Fruit fly (Drosophila melanogaster) whole organism, embryonic: ENCODE measurements around the gene BORCS6.

Experiments
- Bgb ChIP-seq: fragments of 200-800 bp; sonication (Bioruptor generic); IDR thresholded peaks from 2 replicates; pipeline ENCODE4 v1.3.6; 2022; ENCODE audit warnings: missing biosample characterization, missing genetic modification characterization; ENCODE audit not compliant: partially characterized antibody
- CG10366 ChIP-seq: fragments of 200-800 bp; sonication (Bioruptor generic); IDR thresholded peaks from 2 replicates; pipeline ENCODE4 v1.3.6; 2022; ENCODE audit warnings: missing biosample characterization, missing genetic modification characterization
- CG11560 ChIP-seq: fragments of 200-800 bp; sonication (Bioruptor generic); IDR thresholded peaks from 3 replicates; pipeline ENCODE4 v1.3.6; 2022; ENCODE audit warnings: missing biosample characterization, missing genetic modification characterization
- CG12219 ChIP-seq: fragments of 200-800 bp; sonication (Bioruptor generic); optimal IDR thresholded peaks from 3 replicates; lab custom pipeline; 2018; ENCODE audit warnings: missing biosample characterization, mild to moderate bottlenecking, missing genetic modification characterization
- CG1529 ChIP-seq: fragments of 200-800 bp; sonication (Bioruptor generic); optimal IDR thresholded peaks from 3 replicates; lab custom pipeline; 2018; ENCODE audit warnings: missing biosample characterization, missing genetic modification characterization
- CG18764 ChIP-seq: fragments of 200-800 bp; sonication (Bioruptor generic); optimal IDR thresholded peaks from 3 replicates; lab custom pipeline; 2016; ENCODE audit warnings: missing biosample characterization, missing genetic modification characterization
- CG2678 ChIP-seq: fragments of 200-800 bp; sonication (Bioruptor generic); optimal IDR thresholded peaks from 3 replicates; lab custom pipeline; 2019; ENCODE audit warnings: missing biosample characterization, mild to moderate bottlenecking, missing genetic modification characterization, moderate library complexity
- CG2712 ChIP-seq: fragments of 200-800 bp; optimal IDR thresholded peaks from 3 replicates; lab custom pipeline; 2019; ENCODE audit warnings: missing biosample characterization, mild to moderate bottlenecking, missing genetic modification characterization, moderate library complexity
- CG30403 ChIP-seq: fragments of 200-800 bp; sonication (Bioruptor generic); optimal IDR thresholded peaks from 3 replicates; lab custom pipeline; 2016; ENCODE audit warnings: missing biosample characterization, missing genetic modification characterization
- CG3065 ChIP-seq: fragments of 200-800 bp; sonication (Bioruptor generic); optimal IDR thresholded peaks from 2 replicates; lab custom pipeline; 2016; ENCODE audit warnings: missing biosample characterization, missing genetic modification characterization
- CG31441 ChIP-seq: fragments of 200-800 bp; sonication (Bioruptor generic); IDR thresholded peaks from 2 replicates; pipeline ENCODE4 v1.3.6; 2022; ENCODE audit warnings: missing biosample characterization, missing genetic modification characterization
- CG32772 ChIP-seq: fragments of 200-800 bp; sonication (Bioruptor generic); IDR thresholded peaks from 2 replicates; pipeline ENCODE4 v1.3.6; 2022; ENCODE audit warnings: missing biosample characterization, missing genetic modification characterization
- CG34422 ChIP-seq: fragments of 200-800 bp; sonication (Bioruptor generic); IDR thresholded peaks from 3 replicates; pipeline ENCODE4 v1.3.6; 2022; ENCODE audit warnings: missing biosample characterization, missing genetic modification characterization
- CG3995 ChIP-seq: fragments of 200-800 bp; sonication (Bioruptor generic); optimal IDR thresholded peaks from 3 replicates; lab custom pipeline; 2016; ENCODE audit warnings: missing biosample characterization, missing genetic modification characterization
- CG4404 ChIP-seq: fragments of 200-800 bp; sonication (Bioruptor generic); IDR thresholded peaks from 2 replicates; pipeline ENCODE4 v1.3.6; 2022; ENCODE audit warnings: missing biosample characterization, missing genetic modification characterization
- CG4820 ChIP-seq: fragments of 200-800 bp; sonication (Bioruptor generic); optimal IDR thresholded peaks from 3 replicates; lab custom pipeline; 2016; ENCODE audit warnings: missing biosample characterization, missing genetic modification characterization
- CG6683 ChIP-seq: fragments of 200-800 bp; sonication (Bioruptor generic); optimal IDR thresholded peaks from 2 replicates; lab custom pipeline; 2017; ENCODE audit warnings: missing biosample characterization, mild to moderate bottlenecking, missing genetic modification characterization, missing genetic modification reagents
- CG8281 ChIP-seq: fragments of 200-800 bp; sonication (Bioruptor generic); optimal IDR thresholded peaks from 2 replicates; lab custom pipeline; 2018; ENCODE audit warnings: missing biosample characterization, mild to moderate bottlenecking, missing genetic modification characterization, moderate library complexity
- CG8290 ChIP-seq, 3 experiments: fragments of 200-800 bp; sonication (Bioruptor generic); optimal IDR thresholded peaks; 2 replicates each; lab custom pipeline; 2016 to 2019; ENCODE audit warnings: missing biosample characterization in 3 of 3, missing genetic modification characterization in 3 of 3, mild to moderate bottlenecking in 2 of 3, moderate library complexity in 1 of 3
- CG8478 ChIP-seq: fragments of >200 bp; optimal IDR thresholded peaks from 2 replicates; lab custom pipeline; 2018
- Eip74EF ChIP-seq, 2 experiments: fragments of 200-800 bp in 1 of 2; fragments of >200 bp in 1 of 2; sonication (Bioruptor generic) in 1 of 2; optimal IDR thresholded peaks; 2 replicates each; lab custom pipeline; 2017 to 2019; ENCODE audit warnings: missing biosample characterization in 2 of 2, missing genetic modification characterization in 2 of 2, mild to moderate bottlenecking in 1 of 2, moderate library complexity in 1 of 2
- Ets97D ChIP-seq: fragments of 200-800 bp; sonication (Bioruptor generic); optimal IDR thresholded peaks from 3 replicates; lab custom pipeline; 2016; ENCODE audit warnings: missing biosample characterization, missing genetic modification characterization
- Fer1 ChIP-seq: fragments of 200-800 bp; sonication (Bioruptor generic); optimal IDR thresholded peaks from 2 replicates; lab custom pipeline; 2017; ENCODE audit warnings: missing biosample characterization, mild to moderate bottlenecking, missing genetic modification characterization
- Hmr ChIP-seq: fragments of 200-800 bp; sonication (Bioruptor generic); optimal IDR thresholded peaks from 3 replicates; lab custom pipeline; 2017; ENCODE audit warnings: mild to moderate bottlenecking, missing biosample characterization, missing genetic modification reagents, missing genetic modification characterization
- Nf-YA ChIP-seq: fragments of 200-800 bp; sonication (Bioruptor generic); IDR thresholded peaks from 2 replicates; pipeline ENCODE4 v1.3.6; 2022; ENCODE audit warnings: missing biosample characterization, missing genetic modification characterization
- ac ChIP-seq: fragments of 200-800 bp; sonication (Bioruptor generic); optimal IDR thresholded peaks from 3 replicates; lab custom pipeline; 2017; ENCODE audit warnings: missing biosample characterization, mild to moderate bottlenecking, missing genetic modification characterization
- ap ChIP-seq: fragments of 200-800 bp; sonication (Bioruptor generic); IDR thresholded peaks from 2 replicates; pipeline ENCODE4 v1.3.6; 2022; ENCODE audit warnings: missing biosample characterization, missing genetic modification characterization
- bab2 ChIP-seq: fragments of 200-800 bp; sonication (Bioruptor generic); optimal IDR thresholded peaks from 2 replicates; lab custom pipeline; 2016; ENCODE audit warnings: missing biosample characterization, missing genetic modification characterization
- cato ChIP-seq: fragments of 200-800 bp; sonication (Bioruptor generic); optimal IDR thresholded peaks from 2 replicates; lab custom pipeline; 2016; ENCODE audit warnings: missing biosample characterization, missing genetic modification characterization, borderline replicate concordance
- chm ChIP-seq: fragments of 200-800 bp; sonication (Bioruptor generic); IDR thresholded peaks from 2 replicates; pipeline ENCODE4 v1.3.6; 2022; ENCODE audit warnings: missing biosample characterization, missing genetic modification characterization
- danr ChIP-seq: fragments of 200-800 bp; sonication (Bioruptor generic); IDR thresholded peaks from 2 replicates; pipeline ENCODE4 v1.3.6; 2022; ENCODE audit warnings: missing biosample characterization, missing genetic modification characterization
- dm ChIP-seq: fragments of 200-800 bp; sonication (Bioruptor generic); optimal IDR thresholded peaks from 3 replicates; lab custom pipeline; 2016; ENCODE audit warnings: missing biosample characterization, missing genetic modification characterization
- dpn ChIP-seq, 2 experiments: fragments of 200-800 bp; sonication (Bioruptor generic); optimal IDR thresholded peaks; 3 replicates each; lab custom pipeline; 2016; ENCODE audit warnings: missing biosample characterization in 2 of 2, missing genetic modification characterization in 2 of 2
- exex ChIP-seq: fragments of 200-800 bp; sonication (Bioruptor generic); optimal IDR thresholded peaks from 4 replicates; lab custom pipeline; 2018; ENCODE audit warnings: missing biosample characterization, mild to moderate bottlenecking, missing genetic modification characterization, moderate library complexity
- grn ChIP-seq: fragments of 200-800 bp; sonication (Bioruptor generic); optimal IDR thresholded peaks from 3 replicates; lab custom pipeline; 2017; ENCODE audit warnings: missing biosample characterization, missing genetic modification characterization
- ham ChIP-seq: fragments of 200-800 bp; sonication (Bioruptor generic); IDR thresholded peaks from 2 replicates; pipeline ENCODE4 v1.3.6; 2022; ENCODE audit warnings: missing biosample characterization, missing genetic modification characterization
- hbn ChIP-seq: fragments of 200-800 bp; sonication (Bioruptor generic); IDR thresholded peaks from 2 replicates; pipeline ENCODE4 v1.3.6; 2022; ENCODE audit warnings: missing biosample characterization, missing genetic modification characterization; ENCODE audit not compliant: partially characterized antibody
- nerfin-2 ChIP-seq: fragments of 200-800 bp; sonication (Bioruptor generic); IDR thresholded peaks from 2 replicates; pipeline ENCODE4 v1.3.6; 2022; ENCODE audit warnings: missing biosample characterization, missing genetic modification characterization; ENCODE audit not compliant: partially characterized antibody
- p53 ChIP-seq: fragments of 200-800 bp; sonication (Bioruptor generic); optimal IDR thresholded peaks from 2 replicates; lab custom pipeline; 2016; ENCODE audit warnings: missing biosample characterization, missing genetic modification characterization
- pb ChIP-seq: fragments of 200-800 bp; sonication (Bioruptor generic); optimal IDR thresholded peaks from 3 replicates; lab custom pipeline; 2016; ENCODE audit warnings: missing biosample characterization, missing genetic modification characterization
- phol ChIP-seq: fragments of 200-800 bp; sonication (Bioruptor generic); optimal IDR thresholded peaks from 3 replicates; lab custom pipeline; 2018; ENCODE audit warnings: missing biosample characterization, mild to moderate bottlenecking, missing genetic modification characterization, moderate library complexity
- pnt ChIP-seq: fragments of 200-800 bp; sonication (Bioruptor generic); optimal IDR thresholded peaks from 3 replicates; lab custom pipeline; 2016; ENCODE audit warnings: missing biosample characterization, missing genetic modification characterization
- pros ChIP-seq: fragments of 200-800 bp; sonication (Bioruptor generic); optimal IDR thresholded peaks from 3 replicates; lab custom pipeline; 2019; ENCODE audit warnings: missing biosample characterization, mild to moderate bottlenecking, missing genetic modification characterization, moderate library complexity
- salm ChIP-seq: fragments of 200-800 bp; sonication (Bioruptor generic); optimal IDR thresholded peaks from 2 replicates; lab custom pipeline; 2018; ENCODE audit warnings: missing biosample characterization, mild to moderate bottlenecking, missing genetic modification characterization
- sens ChIP-seq: fragments of 200-800 bp; sonication (Bioruptor generic); peaks from one replicate; lab custom pipeline; 2016; ENCODE audit warnings: missing biosample characterization, missing genetic modification characterization
- sob ChIP-seq: fragments of 200-800 bp; sonication (Bioruptor generic); IDR thresholded peaks from 2 replicates; pipeline ENCODE4 v1.3.6; 2022; ENCODE audit warnings: missing biosample characterization, missing genetic modification characterization
- sr ChIP-seq: fragments of 200-800 bp; sonication (Bioruptor generic); IDR thresholded peaks from 3 replicates; pipeline ENCODE4 v1.3.6; 2022; ENCODE audit warnings: missing biosample characterization, missing genetic modification characterization
- ssp ChIP-seq: fragments of 200-800 bp; sonication (Bioruptor generic); IDR thresholded peaks from 2 replicates; pipeline ENCODE4 v1.3.6; 2022; ENCODE audit warnings: missing biosample characterization, missing genetic modification characterization
- tgo ChIP-seq: fragments of 200-800 bp; sonication (Bioruptor generic); IDR thresholded peaks from 3 replicates; pipeline ENCODE4 v1.3.6; 2022; ENCODE audit warnings: missing biosample characterization, missing genetic modification characterization
- tx ChIP-seq: fragments of 200-800 bp; sonication (Bioruptor generic); optimal IDR thresholded peaks from 2 replicates; lab custom pipeline; 2016; ENCODE audit warnings: missing biosample characterization, missing genetic modification characterization
- zf30C ChIP-seq: fragments of 200-800 bp; sonication (Bioruptor generic); optimal IDR thresholded peaks from 3 replicates; lab custom pipeline; 2018; ENCODE audit warnings: missing biosample characterization, mild to moderate bottlenecking, missing genetic modification characterization

The BORCS6 gene

dm6 chr3L:552950-553349, 12.3 kb downstream of the BORCS6 start (continued):
- TF ChIP-seq p53 = peak; percentile 32
- TF ChIP-seq danr (GFP tag; lab: Robert Waterston, UW) = 0 out of 2 replicates have a peak, but pooled peaks have one; percentile 34
- TF ChIP-seq dm (GFP tag; lab: Kevin White, UChicago) = peak; percentile 39
- peak; percentile 65; the same call in 1 of the 2 replicates for TF ChIP-seq CG31441 (GFP tag; lab: Robert Waterston, UW)
- peak; percentile 66 for TF ChIP-seq sens (GFP tag; lab: Kevin White, UChicago)
- peak; percentile 42 for TF ChIP-seq CG6683 (GFP tag; lab: Kevin White, UChicago)
- peak; percentile 80 for TF ChIP-seq CG10366 (GFP tag; lab: Robert Waterston, UW)
- TF ChIP-seq ac = no peak
- no peak for TF ChIP-seq grn (GFP tag; lab: Kevin White, UChicago)
- TF ChIP-seq ap = peak; percentile 68
- TF ChIP-seq CG2712 (tag; lab: Kevin White, UChicago) = peak; percentile 67
- no peak for TF ChIP-seq pros (GFP tag; lab: Kevin White, UChicago)
- no peak for TF ChIP-seq CG3065 (GFP tag; lab: Kevin White, UChicago)
- no peak for TF ChIP-seq hbn (GFP tag; lab: Robert Waterston, UW)
- peak; percentile 81 for TF ChIP-seq Hmr (GFP tag; lab: Kevin White, UChicago)
- peak; percentile 65 for TF ChIP-seq CG32772 (GFP tag; lab: Robert Waterston, UW)
- TF ChIP-seq Fer1 (GFP tag; lab: Kevin White, UChicago) = peak; percentile 81
- TF ChIP-seq nerfin-2 = no peak
- TF ChIP-seq pnt (GFP tag; lab: Kevin White, UChicago) = peak; percentile 66
- peak in 1 of 2 experiments; percentile 39 for TF ChIP-seq Eip74EF (GFP tag; optimal IDR thresholded peaks at IDR 0.05; lab: Kevin White, UChicago)
- no peak for TF ChIP-seq CG1529
- TF ChIP-seq CG11560 (tag; lab: Robert Waterston, UW) = no peak
- peak; percentile 75 to 81 for TF ChIP-seq dpn (GFP tag; optimal IDR thresholded peaks at IDR 0.05; lab: Kevin White, UChicago)
- TF ChIP-seq ssp (GFP tag; lab: Robert Waterston, UW) = peak; percentile 14; the same call in 1 of the 2 replicates
- peak; percentile 57 for TF ChIP-seq phol (tag; lab: Kevin White, UChicago)
- TF ChIP-seq Nf-YA (GFP tag; lab: Robert Waterston, UW) = peak; percentile 61
- peak; percentile 28 for TF ChIP-seq CG8281 (tag; lab: Kevin White, UChicago)
- peak; percentile 21 for TF ChIP-seq cato (GFP tag; lab: Kevin White, UChicago)
- TF ChIP-seq CG34422 (GFP tag; lab: Robert Waterston, UW) = peak; percentile 74
- TF ChIP-seq CG2678 (tag; lab: Kevin White, UChicago) = peak; percentile 81
- peak; percentile 35 for TF ChIP-seq CG18764 (GFP tag; lab: Kevin White, UChicago)
- peak; percentile 62 for TF ChIP-seq tx (GFP tag; lab: Kevin White, UChicago)
- TF ChIP-seq sob = peak; percentile 83
- TF ChIP-seq CG4820 (GFP tag; lab: Kevin White, UChicago) = peak; percentile 49
- TF ChIP-seq CG12219 (GFP tag; lab: Kevin White, UChicago) = peak; percentile 78
- no peak for TF ChIP-seq ham (GFP tag; lab: Robert Waterston, UW)
- peak; percentile 70; the same call in 1 of the 2 replicates for TF ChIP-seq chm (GFP tag; lab: Robert Waterston, UW)
- TF ChIP-seq CG8290 (GFP tag; optimal IDR thresholded peaks at IDR 0.05; lab: Kevin White, UChicago) = no peak
- TF ChIP-seq CG8290 (tag; optimal IDR thresholded peaks at IDR 0.05; lab: Kevin White, UChicago) = peak in 1 of 2 experiments; percentile 96
- TF ChIP-seq CG4404 (GFP tag; lab: Robert Waterston, UW) = no peak
- peak; percentile 63 for TF ChIP-seq bab2 (GFP tag; lab: Kevin White, UChicago)
- peak; percentile 76 for TF ChIP-seq tgo (GFP tag; lab: Robert Waterston, UW)
- peak; percentile 62 for TF ChIP-seq pb (GFP tag; lab: Kevin White, UChicago)
- TF ChIP-seq CG3995 (GFP tag; lab: Kevin White, UChicago) = peak; percentile 14
- TF ChIP-seq exex (tag; lab: Kevin White, UChicago) = no peak
- no peak for TF ChIP-seq Ets97D (GFP tag; lab: Kevin White, UChicago)
- TF ChIP-seq CG8478 (lab: Kevin White, UChicago) = no peak
- TF ChIP-seq zf30C (GFP tag; lab: Kevin White, UChicago) = no peak
- peak; percentile 61 for TF ChIP-seq salm (tag; lab: Kevin White, UChicago)
- TF ChIP-seq CG30403 = peak; percentile 70
- TF ChIP-seq sr (GFP tag; lab: Robert Waterston, UW) = no peak; the same call in 2 of the 3 replicates
- TF ChIP-seq Bgb (GFP tag; lab: Robert Waterston, UW) = no peak
